Worm (Caenorhabditis elegans) whole organism, late embryonic: ENCODE results near the gene F21D9.8.

ENCODE experiments used
- ama-1 ChIP-seq: fragments of 150-350 bp; optimal IDR thresholded peaks from 2 replicates; lab custom pipeline; 2014
- ceh-18 ChIP-seq: sonication (generic microtip); optimal IDR thresholded peaks from 2 replicates; lab custom pipeline; 2016; ENCODE audit warnings: missing genetic modification characterization, missing compliant biosample characterization
- nhr-11 ChIP-seq: fragments of 150-350 bp; optimal IDR thresholded peaks from 2 replicates; lab custom pipeline; 2014; ENCODE audit warnings: missing biosample characterization, missing genetic modification characterization
- pag-3 ChIP-seq: sonication (generic microtip); optimal IDR thresholded peaks from 2 replicates; lab custom pipeline; 2016; ENCODE audit warnings: missing compliant biosample characterization, missing genetic modification characterization, borderline replicate concordance
- pha-4 ChIP-seq: fragments of 150-350 bp; optimal IDR thresholded peaks from 2 replicates; lab custom pipeline; 2018; ENCODE audit warnings: missing biosample characterization, missing genetic modification reagents, missing genetic modification characterization
- pqm-1 ChIP-seq: sonication (generic microtip); optimal IDR thresholded peaks from 2 replicates; lab custom pipeline; 2016; ENCODE audit warnings: missing genetic modification characterization, missing compliant biosample characterization

- no peak for TF ChIP-seq nhr-11
- no peak for TF ChIP-seq pqm-1 (tag; lab: Kevin White, UChicago)
- TF ChIP-seq pha-4: no peak
- no peak for TF ChIP-seq pag-3 (tag; lab: Kevin White, UChicago)
- no peak for TF ChIP-seq ama-1 (lab: Kevin White, UChicago)
- TF ChIP-seq ceh-18 (tag; lab: Kevin White, UChicago): no peak
These were observed 22.1 kb upstream of the F21D9.8 start, which contains the start of gene fbxb-62 for ce11 chrV:19301934-19302333.
